Worm (Caenorhabditis elegans) whole organism, midembryonic: ENCODE measurements around the gene clec-266.

ENCODE experiments used
- T22C8.4 ChIP-seq: fragments of 200-800 bp; sonication (Bioruptor generic); IDR thresholded peaks from 2 replicates; pipeline ENCODE4 v1.3.6; 2022; ENCODE audit warnings: missing genetic modification characterization, missing compliant biosample characterization
- cog-1 ChIP-seq: sonication (generic microtip); optimal IDR thresholded peaks from 2 replicates; lab custom pipeline; 2016; ENCODE audit warnings: missing genetic modification characterization, missing compliant biosample characterization
- flt-1 ChIP-seq: fragments of 200-800 bp; sonication (Bioruptor generic); IDR thresholded peaks from 2 replicates; pipeline ENCODE4 v1.3.6; 2022; ENCODE audit warnings: missing genetic modification characterization, missing compliant biosample characterization
- klf-2 ChIP-seq: fragments of 200-800 bp; sonication (Bioruptor generic); conservative IDR thresholded peaks from 2 replicates; pipeline ENCODE4 v1.3.6; 2022; ENCODE audit warnings: missing genetic modification reagents, missing genetic modification characterization, missing compliant biosample characterization
- med-1 ChIP-seq: sonication (generic microtip); optimal IDR thresholded peaks from 2 replicates; lab custom pipeline; 2017; ENCODE audit warnings: missing genetic modification characterization, mild to moderate bottlenecking, missing compliant biosample characterization, antibody characterized with exemption, missing genetic modification reagents; ENCODE audit not compliant: insufficient read depth
- tab-1 ChIP-seq: fragments of 200-800 bp; sonication (Bioruptor generic); IDR thresholded peaks from 2 replicates; pipeline ENCODE4 v1.3.6; 2022; ENCODE audit warnings: missing genetic modification characterization, missing compliant biosample characterization
- ztf-23 ChIP-seq: fragments of 200-800 bp; sonication (Bioruptor generic); IDR thresholded peaks from 2 replicates; pipeline ENCODE4 v1.3.6; 2022; ENCODE audit warnings: missing genetic modification reagents, missing genetic modification characterization, missing compliant biosample characterization
- ztf-29 ChIP-seq: fragments of 200-800 bp; sonication (Bioruptor generic); IDR thresholded peaks from 2 replicates; pipeline ENCODE4 v1.3.6; 2022; ENCODE audit warnings: missing genetic modification reagents, missing genetic modification characterization, missing compliant biosample characterization

- TF ChIP-seq ztf-29 (GFP tag; lab: Robert Waterston, UW) (no peak), flt-1 (GFP tag; lab: Robert Waterston, UW) (no peak), ztf-23 (no peak), T22C8.4 (no peak), med-1 (no peak), cog-1 (tag; lab: Kevin White, UChicago) (no peak), tab-1 (GFP tag; lab: Robert Waterston, UW) (no peak), klf-2 (GFP tag; lab: Robert Waterston, UW) (no peak)
These were observed 18.0 kb upstream of the clec-266 start, which contains the start of gene nhr-120 for ce11 chrX:6640570-6641199.
